Fruit fly (Drosophila melanogaster) whole organism, embryonic: Measurements from ENCODE around the gene Wdr92.

Experiments
- Atf3 ChIP-seq: fragments of 200-800 bp; sonication (Bioruptor generic); optimal IDR thresholded peaks from 3 replicates; lab custom pipeline; 2016; ENCODE audit warnings: missing biosample characterization, missing genetic modification characterization
- CG10462 ChIP-seq: fragments of 200-800 bp; sonication (Bioruptor generic); optimal IDR thresholded peaks from 2 replicates; lab custom pipeline; 2016; ENCODE audit warnings: missing biosample characterization, missing genetic modification characterization
- CG10979 ChIP-seq: fragments of 200-800 bp; sonication (Bioruptor generic); optimal IDR thresholded peaks from 2 replicates; lab custom pipeline; 2018; ENCODE audit warnings: missing biosample characterization, mild to moderate bottlenecking, missing genetic modification characterization, moderate library complexity
- CG11093 ChIP-seq: fragments of 200-800 bp; sonication (Bioruptor generic); IDR thresholded peaks from 3 replicates; pipeline ENCODE4 v1.3.6; 2022; ENCODE audit warnings: missing biosample characterization, missing genetic modification characterization
- CG11247 ChIP-seq: fragments of 200-800 bp; sonication (Bioruptor generic); IDR thresholded peaks from 2 replicates; pipeline ENCODE4 v1.3.6; 2022; ENCODE audit warnings: missing biosample characterization, missing genetic modification characterization
- CG12236 ChIP-seq: fragments of 200-800 bp; sonication (Bioruptor generic); optimal IDR thresholded peaks from 2 replicates; lab custom pipeline; 2016; ENCODE audit warnings: missing biosample characterization, missing genetic modification characterization
- CG13287 ChIP-seq: fragments of 200-800 bp; sonication (Bioruptor generic); IDR thresholded peaks from 2 replicates; pipeline ENCODE4 v1.3.6; 2022; ENCODE audit warnings: missing biosample characterization, missing genetic modification characterization; ENCODE audit not compliant: partially characterized antibody
- CG14014 ChIP-seq: fragments of 200-800 bp; sonication (Bioruptor generic); IDR thresholded peaks from 2 replicates; pipeline ENCODE4 v1.3.6; 2022; ENCODE audit warnings: missing biosample characterization, missing genetic modification characterization
- CG14441 ChIP-seq: fragments of 200-800 bp; sonication (Bioruptor generic); IDR thresholded peaks from 2 replicates; pipeline ENCODE4 v1.3.6; 2022; ENCODE audit warnings: missing biosample characterization, missing genetic modification characterization
- CG15011 ChIP-seq: fragments of 200-800 bp; sonication (Bioruptor generic); optimal IDR thresholded peaks from 3 replicates; lab custom pipeline; 2018; ENCODE audit warnings: missing biosample characterization, mild to moderate bottlenecking, missing genetic modification characterization
- CG1603 ChIP-seq: fragments of 200-800 bp; sonication (Bioruptor generic); optimal IDR thresholded peaks from 2 replicates; lab custom pipeline; 2019; ENCODE audit warnings: missing biosample characterization, mild to moderate bottlenecking, missing genetic modification characterization, moderate library complexity
- CG17802 ChIP-seq: fragments of 200-800 bp; sonication (Bioruptor generic); optimal IDR thresholded peaks from 2 replicates; lab custom pipeline; 2018; ENCODE audit warnings: missing biosample characterization, mild to moderate bottlenecking, missing genetic modification characterization, moderate library complexity
- CG2116 ChIP-seq: fragments of 200-800 bp; sonication (Bioruptor generic); optimal IDR thresholded peaks from 3 replicates; lab custom pipeline; 2018; ENCODE audit warnings: missing biosample characterization, mild to moderate bottlenecking, missing genetic modification characterization
- CG30020 ChIP-seq: fragments of 200-800 bp; optimal IDR thresholded peaks from 2 replicates; lab custom pipeline; 2019; ENCODE audit warnings: missing biosample characterization, mild to moderate bottlenecking, missing genetic modification characterization, moderate library complexity
- CG31388 ChIP-seq: fragments of 200-800 bp; sonication (Bioruptor generic); optimal IDR thresholded peaks from 2 replicates; lab custom pipeline; 2016; ENCODE audit warnings: missing biosample characterization, missing genetic modification characterization
- CG32772 ChIP-seq: fragments of 200-800 bp; sonication (Bioruptor generic); IDR thresholded peaks from 2 replicates; pipeline ENCODE4 v1.3.6; 2022; ENCODE audit warnings: missing biosample characterization, missing genetic modification characterization
- CG43689 ChIP-seq: fragments of 200-800 bp; sonication (Bioruptor generic); IDR thresholded peaks from 2 replicates; pipeline ENCODE4 v1.3.6; 2022; ENCODE audit warnings: missing biosample characterization, missing genetic modification characterization
- CG4707 ChIP-seq: fragments of 200-800 bp; sonication (Bioruptor generic); optimal IDR thresholded peaks from 2 replicates; lab custom pipeline; 2018; ENCODE audit warnings: missing biosample characterization, mild to moderate bottlenecking, missing genetic modification characterization, moderate library complexity
- CG4854 ChIP-seq: fragments of 200-800 bp; sonication (Bioruptor generic); optimal IDR thresholded peaks from 2 replicates; lab custom pipeline; 2016; ENCODE audit warnings: missing biosample characterization, missing genetic modification characterization, inconsistent platforms
- CG8944 ChIP-seq: fragments of 200-800 bp; sonication (Bioruptor generic); optimal IDR thresholded peaks from 3 replicates; lab custom pipeline; 2016; ENCODE audit warnings: missing biosample characterization, missing genetic modification characterization
- Doc2 ChIP-seq: fragments of 200-800 bp; sonication (Bioruptor generic); IDR thresholded peaks from 2 replicates; pipeline ENCODE4 v1.3.6; 2022; ENCODE audit warnings: missing biosample characterization, missing genetic modification characterization
- Elba2 ChIP-seq: fragments of 200-800 bp; sonication (Bioruptor generic); optimal IDR thresholded peaks from 3 replicates; lab custom pipeline; 2016; ENCODE audit warnings: missing biosample characterization, missing genetic modification characterization
- Hr78 ChIP-seq, 2 experiments: fragments of 200-800 bp in 1 of 2; fragments of >200 bp in 1 of 2; sonication (Bioruptor generic) in 1 of 2; optimal IDR thresholded peaks; 2 replicates each; lab custom pipeline; 2017 to 2019; ENCODE audit warnings: missing biosample characterization in 2 of 2, missing genetic modification characterization in 2 of 2, mild to moderate bottlenecking in 1 of 2, moderate library complexity in 1 of 2
- Lhr ChIP-seq: fragments of 200-800 bp; sonication (Bioruptor generic); optimal IDR thresholded peaks from 3 replicates; lab custom pipeline; 2017; ENCODE audit warnings: mild to moderate bottlenecking, missing biosample characterization, missing genetic modification reagents, missing genetic modification characterization
- Lpt ChIP-seq: fragments of >200 bp; optimal IDR thresholded peaks from 2 replicates; lab custom pipeline; 2018; ENCODE audit warnings: missing biosample characterization, missing genetic modification characterization
- MTF-1 ChIP-seq: fragments of 200-800 bp; sonication (Bioruptor generic); optimal IDR thresholded peaks from 2 replicates; lab custom pipeline; 2018; ENCODE audit warnings: missing biosample characterization, mild to moderate bottlenecking, missing genetic modification characterization, borderline replicate concordance
- Max ChIP-seq: fragments of 200-800 bp; sonication (Bioruptor generic); optimal IDR thresholded peaks from 2 replicates; lab custom pipeline; 2016; ENCODE audit warnings: missing biosample characterization, mild to moderate bottlenecking, missing genetic modification characterization
- Med ChIP-seq: fragments of 200-800 bp; sonication (Bioruptor generic); peaks from one replicate; lab custom pipeline; 2016; ENCODE audit warnings: missing biosample characterization, missing genetic modification characterization, mild to moderate bottlenecking, inconsistent platforms, moderate library complexity
- NFAT ChIP-seq: fragments of 200-800 bp; sonication (Bioruptor generic); IDR thresholded peaks from 2 replicates; pipeline ENCODE4 v1.3.6; 2022; ENCODE audit warnings: missing biosample characterization, missing genetic modification characterization
- Neu2 ChIP-seq: fragments of 200-800 bp; sonication (Bioruptor generic); optimal IDR thresholded peaks from 3 replicates; lab custom pipeline; 2016; ENCODE audit warnings: missing biosample characterization, missing genetic modification characterization, borderline replicate concordance
- Six4 ChIP-seq: fragments of 200-800 bp; sonication (Bioruptor generic); optimal IDR thresholded peaks from 2 replicates; lab custom pipeline; 2016; ENCODE audit warnings: missing biosample characterization, missing genetic modification characterization
- abd-A ChIP-seq: fragments of 200-800 bp; sonication (Bioruptor generic); optimal IDR thresholded peaks from 3 replicates; lab custom pipeline; 2019; ENCODE audit warnings: missing biosample characterization, mild to moderate bottlenecking, missing genetic modification characterization, moderate library complexity
- al ChIP-seq: fragments of 200-800 bp; sonication (Bioruptor generic); IDR thresholded peaks from 2 replicates; pipeline ENCODE4 v1.3.6; 2022; ENCODE audit warnings: missing biosample characterization, missing genetic modification characterization
- ash1 ChIP-seq: fragments of 200-800 bp; sonication (Bioruptor generic); optimal IDR thresholded peaks from 2 replicates; lab custom pipeline; 2018; ENCODE audit warnings: missing biosample characterization, mild to moderate bottlenecking, missing genetic modification characterization
- bsh ChIP-seq, 2 experiments: fragments of 200-800 bp; sonication (Bioruptor generic); optimal IDR thresholded peaks; 2 replicates each; lab custom pipeline; 2017 to 2018; ENCODE audit warnings: mild to moderate bottlenecking in 2 of 2, missing biosample characterization in 2 of 2, missing genetic modification characterization in 2 of 2, moderate library complexity in 1 of 2
- btn ChIP-seq: fragments of 200-800 bp; sonication (Bioruptor generic); optimal IDR thresholded peaks from 2 replicates; lab custom pipeline; 2016; ENCODE audit warnings: missing biosample characterization, missing genetic modification characterization
- ci ChIP-seq: fragments of 200-800 bp; sonication (Bioruptor generic); IDR thresholded peaks from 3 replicates; pipeline ENCODE4 v1.3.6; 2022; ENCODE audit warnings: missing biosample characterization, missing genetic modification characterization
- dan ChIP-seq: fragments of 200-800 bp; sonication (Bioruptor generic); IDR thresholded peaks from 2 replicates; pipeline ENCODE4 v1.3.6; 2022; ENCODE audit warnings: missing biosample characterization, missing genetic modification characterization
- ems ChIP-seq: fragments of 200-800 bp; sonication (Bioruptor generic); optimal IDR thresholded peaks from 3 replicates; lab custom pipeline; 2016; ENCODE audit warnings: missing biosample characterization, missing genetic modification characterization
- fd64A ChIP-seq: fragments of 200-800 bp; sonication (Bioruptor generic); optimal IDR thresholded peaks from 3 replicates; lab custom pipeline; 2018; ENCODE audit warnings: missing biosample characterization, mild to moderate bottlenecking, missing genetic modification characterization
- gro ChIP-seq: fragments of 200-800 bp; sonication (Bioruptor generic); optimal IDR thresholded peaks from 2 replicates; lab custom pipeline; 2016; ENCODE audit warnings: missing biosample characterization, missing genetic modification characterization
- gsb ChIP-seq: fragments of 200-800 bp; sonication (Bioruptor generic); IDR thresholded peaks from 2 replicates; pipeline ENCODE4 v1.3.6; 2022; ENCODE audit warnings: missing biosample characterization, missing genetic modification characterization
- gt ChIP-seq: fragments of 200-800 bp; sonication (Bioruptor generic); IDR thresholded peaks from 2 replicates; pipeline ENCODE4 v1.3.6; 2022; ENCODE audit warnings: missing biosample characterization, missing genetic modification characterization
- her ChIP-seq: fragments of 200-800 bp; sonication (Bioruptor generic); optimal IDR thresholded peaks from 2 replicates; lab custom pipeline; 2016; ENCODE audit warnings: missing biosample characterization, missing genetic modification characterization
- jing ChIP-seq: fragments of 200-800 bp; sonication (Bioruptor generic); optimal IDR thresholded peaks from 2 replicates; lab custom pipeline; 2018; ENCODE audit warnings: missing biosample characterization, mild to moderate bottlenecking, missing genetic modification characterization
- lov ChIP-seq, 2 experiments: fragments of 200-800 bp in 1 of 2; fragments of >200 bp in 1 of 2; sonication (Bioruptor generic) in 1 of 2; IDR thresholded peaks in 1 of 2; optimal IDR thresholded peaks in 1 of 2; 2 replicates in 1 of 2; 3 replicates in 1 of 2; pipeline versions ENCODE4 v1.3.6 to Lab custom; 2017 to 2022; ENCODE audit warnings: missing biosample characterization in 1 of 2, missing genetic modification characterization in 1 of 2
- maf-S ChIP-seq: fragments of 200-800 bp; sonication (Bioruptor generic); optimal IDR thresholded peaks from 2 replicates; lab custom pipeline; 2016; ENCODE audit warnings: missing biosample characterization, missing genetic modification characterization
- sqz ChIP-seq: fragments of 200-800 bp; sonication (Bioruptor generic); optimal IDR thresholded peaks from 3 replicates; lab custom pipeline; 2018; ENCODE audit warnings: missing biosample characterization, mild to moderate bottlenecking, missing genetic modification characterization
- tgo ChIP-seq: fragments of 200-800 bp; sonication (Bioruptor generic); IDR thresholded peaks from 3 replicates; pipeline ENCODE4 v1.3.6; 2022; ENCODE audit warnings: missing biosample characterization, missing genetic modification characterization
- twi ChIP-seq: fragments of 200-800 bp; optimal IDR thresholded peaks from 2 replicates; lab custom pipeline; 2019; ENCODE audit warnings: missing biosample characterization, mild to moderate bottlenecking, missing genetic modification characterization, moderate library complexity
- unpg ChIP-seq: fragments of 200-800 bp; sonication (Bioruptor generic); optimal IDR thresholded peaks from 3 replicates; lab custom pipeline; 2018; ENCODE audit warnings: missing biosample characterization, mild to moderate bottlenecking, missing genetic modification characterization, moderate library complexity
- zen ChIP-seq: fragments of 200-800 bp; sonication (Bioruptor generic); optimal IDR thresholded peaks from 3 replicates; lab custom pipeline; 2018; ENCODE audit warnings: missing biosample characterization, mild to moderate bottlenecking, missing genetic modification characterization, moderate library complexity

Gene Wdr92

DNA sequence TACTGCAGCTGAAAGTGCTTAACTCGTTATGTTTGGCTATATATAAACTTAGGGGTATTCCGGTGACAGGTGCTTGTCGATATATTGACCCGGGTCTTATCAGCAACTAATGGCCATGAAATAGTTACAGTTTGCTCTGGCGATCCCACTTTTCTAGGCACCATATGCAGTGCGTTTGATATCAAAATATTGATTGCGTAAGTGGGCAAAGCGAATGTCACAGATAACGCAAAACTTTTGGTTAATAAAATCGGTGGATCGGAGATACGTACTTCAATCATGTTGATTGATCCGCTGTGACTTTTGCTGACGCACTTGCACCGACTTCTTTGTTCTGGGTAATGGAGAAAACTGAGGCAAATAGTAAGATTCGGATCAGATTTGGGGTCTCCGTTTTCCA is 3.4 kb upstream of the Wdr92 start (continued):
- TF ChIP-seq bsh (GFP tag; optimal IDR thresholded peaks at IDR 0.05; lab: Kevin White, UChicago) = no peak
- TF ChIP-seq CG31388 = no peak
- TF ChIP-seq CG43689 (GFP tag; lab: Robert Waterston, UW) = no peak
- TF ChIP-seq al (GFP tag; lab: Robert Waterston, UW) = no peak
- TF ChIP-seq maf-S = no peak
- no peak for TF ChIP-seq CG10462
- TF ChIP-seq CG10979 = no peak
- no peak for TF ChIP-seq zen (tag; lab: Kevin White, UChicago)
- TF ChIP-seq Hr78 (GFP tag; optimal IDR thresholded peaks at IDR 0.05; lab: Kevin White, UChicago) = peak in 1 of 2 experiments; percentile 30
- no peak for TF ChIP-seq abd-A
- no peak for TF ChIP-seq Max
- TF ChIP-seq CG11093 (GFP tag; lab: Robert Waterston, UW) = no peak
- no peak for TF ChIP-seq gt (GFP tag; lab: Robert Waterston, UW)
- no peak for TF ChIP-seq ash1
- TF ChIP-seq Lhr (GFP tag; lab: Kevin White, UChicago) = no peak
- TF ChIP-seq ci (GFP tag; lab: Robert Waterston, UW) = no peak
- TF ChIP-seq twi = no peak
- no peak for TF ChIP-seq CG15011 (GFP tag; lab: Kevin White, UChicago)
- TF ChIP-seq CG32772 = no peak
- no peak for TF ChIP-seq tgo
- no peak for TF ChIP-seq sqz (GFP tag; lab: Kevin White, UChicago)
- no peak for TF ChIP-seq dan (GFP tag; lab: Robert Waterston, UW)
- no peak for TF ChIP-seq CG4854
- no peak for TF ChIP-seq unpg (GFP tag; lab: Kevin White, UChicago)
- no peak for TF ChIP-seq CG8944 (GFP tag; lab: Kevin White, UChicago)
- no peak for TF ChIP-seq CG30020
- no peak for TF ChIP-seq CG4707
- no peak for TF ChIP-seq CG17802 (tag; lab: Kevin White, UChicago)
- TF ChIP-seq CG11247 (GFP tag; lab: Robert Waterston, UW) = no peak
- TF ChIP-seq CG2116 = no peak
- TF ChIP-seq fd64A (GFP tag; lab: Kevin White, UChicago) = no peak
- TF ChIP-seq Doc2 = no peak
- no peak for TF ChIP-seq ems
- no peak for TF ChIP-seq gsb
- TF ChIP-seq her (GFP tag; lab: Kevin White, UChicago) = no peak
- no peak for TF ChIP-seq MTF-1
- no peak for TF ChIP-seq Neu2 (GFP tag; lab: Kevin White, UChicago)
- TF ChIP-seq lov (optimal IDR thresholded peaks at IDR 0.05; lab: Kevin White, UChicago) = no peak
- 0 out of 3 replicates have a peak, but pooled peaks have one; percentile 33 for TF ChIP-seq lov (GFP tag; IDR thresholded peaks at IDR 0.05; lab: Robert Waterston, UW)
- TF ChIP-seq Lpt (GFP tag; lab: Kevin White, UChicago) = no peak
- TF ChIP-seq jing (GFP tag; lab: Kevin White, UChicago) = no peak
- TF ChIP-seq CG14014 (GFP tag; lab: Robert Waterston, UW) = no peak
- TF ChIP-seq Six4 = no peak
- TF ChIP-seq CG12236 (GFP tag; lab: Kevin White, UChicago) = no peak
- peak; percentile 2 for TF ChIP-seq CG1603 (tag; lab: Kevin White, UChicago)
- TF ChIP-seq CG13287 = no peak
- TF ChIP-seq Med = peak; percentile 69
- no peak for TF ChIP-seq Elba2
- TF ChIP-seq CG14441 (GFP tag; lab: Robert Waterston, UW) = no peak
- no peak for TF ChIP-seq btn (GFP tag; lab: Kevin White, UChicago)
- no peak for TF ChIP-seq gro
- no peak for TF ChIP-seq Atf3 (GFP tag; lab: Kevin White, UChicago)
- no peak for TF ChIP-seq NFAT
